Worm (Caenorhabditis elegans): ENCODE results near the gene C07E3.4.

- TF ChIP-seq nhr-12 (tag; optimal IDR thresholded peaks at IDR 0.05), result no peak
- TF ChIP-seq lin-13 (GFP tag; optimal IDR thresholded peaks at IDR 0.05), result no peak
- TF ChIP-seq mdl-1 (tag; optimal IDR thresholded peaks at IDR 0.05), result no peak
- TF ChIP-seq ceh-82 (tag; optimal IDR thresholded peaks at IDR 0.05), result no peak
- TF ChIP-seq nhr-11 (tag; optimal IDR thresholded peaks at IDR 0.05), result no peak
- no peak for TF ChIP-seq unc-55 (GFP tag; optimal IDR thresholded peaks at IDR 0.05)
- TF ChIP-seq crh-2 (tag; optimal IDR thresholded peaks at IDR 0.05), result no peak
- no peak for TF ChIP-seq mab-5 (tag; optimal IDR thresholded peaks at IDR 0.05)
- no peak for TF ChIP-seq snpc-4 (tag; optimal IDR thresholded peaks at IDR 0.05)
- TF ChIP-seq blmp-1 (tag; optimal IDR thresholded peaks at IDR 0.05; ENCODE audit: insufficient read depth), result no peak
These were observed 30.8 kb upstream of the C07E3.4 start for ce11 chrII:10329754-10330153.
